Worm (Caenorhabditis elegans): ENCODE results near the gene lys-8.

The lys-8 gene

DNA sequence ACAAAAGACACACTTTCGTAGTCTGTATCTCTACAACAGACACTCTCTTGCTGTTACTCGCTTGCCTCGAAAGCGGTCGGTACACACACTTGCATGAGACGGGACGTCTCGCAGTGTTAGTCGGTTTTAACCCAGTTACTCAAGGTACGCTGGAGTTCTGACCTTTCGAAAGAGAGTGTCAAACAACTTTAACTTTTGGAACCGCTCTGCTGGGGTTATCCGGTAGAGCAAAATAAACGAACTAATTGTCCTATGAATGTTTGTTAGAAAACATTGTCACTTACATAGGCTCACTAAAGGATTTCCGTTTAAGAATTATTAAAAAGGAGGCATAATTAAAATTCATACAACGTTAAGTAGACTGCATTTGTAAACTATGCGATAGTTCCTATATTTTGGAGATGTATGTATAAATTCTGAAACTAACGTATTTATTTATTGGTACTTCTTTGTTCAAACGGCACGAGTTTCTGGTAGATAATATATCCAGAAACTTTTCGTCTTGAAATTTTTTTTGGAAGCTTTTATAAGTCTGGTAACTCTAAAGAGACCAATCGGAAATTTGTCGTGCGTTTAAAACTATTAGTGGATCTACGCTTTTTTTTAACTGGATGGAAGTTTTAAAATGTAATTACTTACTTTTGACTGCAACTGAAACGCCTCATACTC, 42.4 kb upstream of the lys-8 start:
- TF ChIP-seq lin-15B (tag; optimal IDR thresholded peaks at IDR 0.05) (peak; percentile 60), mdl-1 (tag; optimal IDR thresholded peaks at IDR 0.05) (peak; percentile 38 to 93), nhr-19 (GFP tag; conservative IDR thresholded peaks at IDR 0.05) (peak; percentile 99), isw-1 (GFP tag; IDR thresholded peaks at IDR 0.05) (peak; percentile 98), ztf-4 (tag; optimal IDR thresholded peaks at IDR 0.05) (peak; percentile 99), nhr-90 (tag; optimal IDR thresholded peaks at IDR 0.05; ENCODE audit: poor library complexity) (peak; percentile 100), xbp-1 (tag; optimal IDR thresholded peaks at IDR 0.05) (peak; percentile 98), sup-37 (GFP tag; optimal IDR thresholded peaks at IDR 0.05) (peak; percentile 98), hlh-17 (GFP tag; optimal IDR thresholded peaks at IDR 0.05; ENCODE audit: borderline replicate concordance) (peak; percentile 92), zag-1 (tag; optimal IDR thresholded peaks at IDR 0.05) (peak; percentile 95), unc-86 (tag; optimal IDR thresholded peaks at IDR 0.05) (peak; percentile 98), snu-23 (GFP tag; optimal IDR thresholded peaks at IDR 0.05) (peak; percentile 100), efl-3 (GFP tag; optimal IDR thresholded peaks at IDR 0.05) (peak; percentile 83), zip-4 (GFP tag; optimal IDR thresholded peaks at IDR 0.05) (peak; percentile 95), lsy-2 (tag; optimal IDR thresholded peaks at IDR 0.05) (peak; percentile 96), nhr-11 (tag; optimal IDR thresholded peaks at IDR 0.05) (peak; percentile 96), snpc-4 (tag; optimal IDR thresholded peaks at IDR 0.05) (peak; percentile 100), egl-13 (tag; optimal IDR thresholded peaks at IDR 0.05) (peak; percentile 98), lin-39 (tag; optimal IDR thresholded peaks at IDR 0.05) (peak; percentile 96), ceh-63 (GFP tag; optimal IDR thresholded peaks at IDR 0.05) (peak; percentile 95), unc-62 (GFP tag; optimal IDR thresholded peaks at IDR 0.05) (peak; percentile 46), grh-1 (GFP tag; IDR thresholded peaks at IDR 0.05) (peak; percentile 99), nhr-71 (tag; optimal IDR thresholded peaks at IDR 0.05) (peak; percentile 100), lir-3 (tag; optimal IDR thresholded peaks at IDR 0.05; ENCODE audit: poor library complexity) (peak; percentile 92), nhr-28 (tag; optimal IDR thresholded peaks at IDR 0.05) (peak; percentile 69), elt-2 (tag; optimal IDR thresholded peaks at IDR 0.05) (peak; percentile 100), nhr-47 (tag; optimal IDR thresholded peaks at IDR 0.05) (peak; percentile 100), ama-1 (optimal IDR thresholded peaks at IDR 0.05) (peak; percentile 100), fkh-4 (tag; optimal IDR thresholded peaks at IDR 0.05; ENCODE audit: borderline replicate concordance) (peak; percentile 86), unc-30 (tag; optimal IDR thresholded peaks at IDR 0.05) (peak; percentile 68), mef-2 (tag; optimal IDR thresholded peaks at IDR 0.05) (peak; percentile 93), tbx-2 (tag; optimal IDR thresholded peaks at IDR 0.05) (peak; percentile 100), nhr-237 (tag; optimal IDR thresholded peaks at IDR 0.05) (peak; percentile 91), fkh-10 (GFP tag; optimal IDR thresholded peaks at IDR 0.05) (peak; percentile 99), ceh-90 (tag; optimal IDR thresholded peaks at IDR 0.05) (peak; percentile 71), rnt-1 (tag; optimal IDR thresholded peaks at IDR 0.05) (peak; percentile 98), efl-1 (optimal IDR thresholded peaks at IDR 0.05) (peak; percentile 92 to 93), efl-1 (GFP tag; optimal IDR thresholded peaks at IDR 0.05 in 1 of 2) (peak; percentile 80 to 98), lin-13 (GFP tag; optimal IDR thresholded peaks at IDR 0.05) (peak; percentile 96), nhr-85 (tag) (peak; percentile 99), alr-1 (tag; optimal IDR thresholded peaks at IDR 0.05; ENCODE audit: borderline replicate concordance) (no peak), C16A3.4 (tag; optimal IDR thresholded peaks at IDR 0.05) (peak; percentile 99), pag-3 (tag; optimal IDR thresholded peaks at IDR 0.05; ENCODE audit: borderline replicate concordance, insufficient read depth) (peak; percentile 79), fos-1 (tag; optimal IDR thresholded peaks at IDR 0.05) (peak; percentile 97), ceh-88 (GFP tag; IDR thresholded peaks at IDR 0.05) (peak; percentile 98), sox-4 (tag; optimal IDR thresholded peaks at IDR 0.05) (peak; percentile 98), pqm-1 (tag; optimal IDR thresholded peaks at IDR 0.05) (peak; percentile 91), C04F5.9 (tag; optimal IDR thresholded peaks at IDR 0.05) (peak; percentile 95), nhr-77 (tag; optimal IDR thresholded peaks at IDR 0.05) (peak; percentile 99), ces-1 (GFP tag; optimal IDR thresholded peaks at IDR 0.05) (peak; percentile 92), fkh-8 (tag; optimal IDR thresholded peaks at IDR 0.05) (peak; percentile 98), unc-98 (GFP tag; IDR thresholded peaks at IDR 0.05) (peak; percentile 79)
